Worm (Caenorhabditis elegans): ENCODE data around the gene F52C9.5.

F52C9.5 gene

DNA sequence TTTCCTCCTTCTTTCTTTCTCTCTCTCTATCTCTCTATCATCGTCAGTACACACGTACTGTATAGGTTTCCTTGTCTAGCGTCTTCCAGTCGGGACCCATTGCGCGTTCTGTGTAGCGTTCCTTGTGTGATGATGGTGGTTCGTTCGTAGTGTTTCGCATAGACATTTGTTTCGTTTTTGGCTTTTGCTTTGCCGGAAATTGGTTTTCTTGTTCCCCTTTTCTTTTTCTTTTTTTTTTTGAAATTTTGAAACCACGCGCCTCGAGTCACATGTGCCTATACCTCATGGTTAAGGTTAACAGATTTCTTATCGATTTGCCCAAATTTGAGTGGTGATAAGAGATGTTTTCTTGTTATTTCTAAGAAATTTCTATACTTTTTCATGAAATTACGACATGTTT, 16.6 kb downstream of the F52C9.5 start:
- TF ChIP-seq madf-2 (tag; optimal IDR thresholded peaks at IDR 0.05) (no peak), pax-1 (tag; optimal IDR thresholded peaks at IDR 0.05) (no peak), pag-3 (tag; optimal IDR thresholded peaks at IDR 0.05; ENCODE audit: borderline replicate concordance) (no peak), fax-1 (tag; optimal IDR thresholded peaks at IDR 0.05) (no peak), zip-5 (tag; optimal IDR thresholded peaks at IDR 0.05) (no peak), ceh-30 (tag; optimal IDR thresholded peaks at IDR 0.05) (no peak), hlh-13 (GFP tag; optimal IDR thresholded peaks at IDR 0.05) (no peak), sox-2 (GFP tag; IDR thresholded peaks at IDR 0.05) (no peak), ceh-19 (GFP tag; optimal IDR thresholded peaks at IDR 0.05) (no peak), che-1 (tag; optimal IDR thresholded peaks at IDR 0.05) (no peak), ceh-34 (tag; optimal IDR thresholded peaks at IDR 0.05) (no peak), mec-3 (tag; optimal IDR thresholded peaks at IDR 0.05; ENCODE audit: borderline replicate concordance) (no peak), ceh-24 (tag; optimal IDR thresholded peaks at IDR 0.05) (no peak), fkh-6 (tag; optimal IDR thresholded peaks at IDR 0.05) (no peak), C38D4.7 (GFP tag; optimal IDR thresholded peaks at IDR 0.05) (no peak)

DNA sequence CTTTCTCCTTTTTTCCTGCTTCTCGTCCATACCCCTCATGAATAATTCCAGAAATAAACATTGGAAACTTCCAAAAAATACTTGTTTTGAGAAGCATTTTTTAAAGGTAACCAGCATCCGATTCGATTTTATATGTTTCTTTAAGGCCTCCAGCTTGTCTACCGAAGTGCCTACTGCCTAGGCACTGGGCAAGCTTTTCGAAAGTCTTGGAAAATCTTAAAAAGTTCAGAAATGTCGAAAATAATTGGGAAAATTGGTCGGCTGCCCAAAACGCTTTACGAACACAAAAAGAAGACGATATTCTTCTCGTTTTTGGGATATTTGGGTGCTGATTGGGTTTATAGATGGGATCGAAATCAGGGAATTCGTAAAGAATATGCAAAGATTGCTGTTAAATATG, 19.6 kb downstream of the F52C9.5 start, which contains the start of gene F52C9.3:
Gene F52C9.3, plus strand, starts transcription at position 225 of the 400 bp plus-strand sequence.
- TF ChIP-seq lin-11 (tag; optimal IDR thresholded peaks at IDR 0.05) (no peak), dmd-4 (tag; optimal IDR thresholded peaks at IDR 0.05; ENCODE audit: borderline replicate concordance) (no peak), ama-1 (optimal IDR thresholded peaks at IDR 0.05) (no peak), ahr-1 (tag; optimal IDR thresholded peaks at IDR 0.05) (no peak), ceh-24 (tag; optimal IDR thresholded peaks at IDR 0.05) (no peak), pha-4 (tag; optimal IDR thresholded peaks at IDR 0.05) (no peak), unc-55 (GFP tag; optimal IDR thresholded peaks at IDR 0.05) (no peak), F13H6.1 (tag; optimal IDR thresholded peaks at IDR 0.05) (no peak), unc-3 (GFP tag; conservative IDR thresholded peaks at IDR 0.05) (no peak), unc-3 (tag; optimal IDR thresholded peaks at IDR 0.05) (no peak), hlh-13 (GFP tag; optimal IDR thresholded peaks at IDR 0.05) (no peak), syd-9 (tag; optimal IDR thresholded peaks at IDR 0.05) (no peak), hlh-8 (tag; optimal IDR thresholded peaks at IDR 0.05) (no peak), ceh-31 (tag; optimal IDR thresholded peaks at IDR 0.05) (no peak), pros-1 (tag; optimal IDR thresholded peaks at IDR 0.05) (no peak), elt-2 (tag; optimal IDR thresholded peaks at IDR 0.05) (no peak), ceh-9 (tag; optimal IDR thresholded peaks at IDR 0.05) (no peak), pag-3 (tag; optimal IDR thresholded peaks at IDR 0.05; ENCODE audit: borderline replicate concordance) (no peak), rnt-1 (tag; optimal IDR thresholded peaks at IDR 0.05) (no peak), npax-4 (tag; optimal IDR thresholded peaks at IDR 0.05) (no peak), ceh-6 (GFP tag; optimal IDR thresholded peaks at IDR 0.05) (no peak)

DNA sequence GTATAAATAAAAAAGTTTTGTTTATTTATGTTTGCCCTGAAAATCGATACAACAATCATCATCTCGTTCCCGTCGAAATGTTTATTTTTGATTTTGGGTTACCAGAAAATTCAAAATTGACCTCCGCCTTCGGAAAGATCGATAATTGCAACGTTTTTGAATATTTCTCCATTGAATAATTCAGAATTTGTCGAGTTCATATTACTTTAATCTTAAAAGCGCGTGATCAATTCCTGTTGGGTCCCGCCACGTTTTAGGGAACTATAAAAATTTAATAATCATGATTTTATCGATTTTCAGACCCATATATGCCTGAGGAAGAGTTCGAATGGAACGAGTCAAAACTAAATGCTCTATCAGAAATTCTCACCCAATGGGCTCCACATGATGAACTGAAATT, 24.3 kb downstream of the F52C9.5 start, which contains the start of gene sorf-2:
Gene sorf-2, plus strand, starts transcription at position 301 of the 400 bp plus-strand sequence.
- no peak for TF ChIP-seq T23F11.4 (GFP tag; optimal IDR thresholded peaks at IDR 0.05)
- no peak for TF ChIP-seq ceh-19 (GFP tag; optimal IDR thresholded peaks at IDR 0.05)
- TF ChIP-seq unc-55 (GFP tag; optimal IDR thresholded peaks at IDR 0.05) = no peak
- TF ChIP-seq lin-11 (tag; optimal IDR thresholded peaks at IDR 0.05) = no peak
- no peak for TF ChIP-seq C38D4.7 (GFP tag; optimal IDR thresholded peaks at IDR 0.05)
- TF ChIP-seq C08G9.2 (tag; optimal IDR thresholded peaks at IDR 0.05) = no peak
- no peak for TF ChIP-seq ref-2 (tag; optimal IDR thresholded peaks at IDR 0.05)
- no peak for TF ChIP-seq pqm-1 (tag; optimal IDR thresholded peaks at IDR 0.05)

DNA sequence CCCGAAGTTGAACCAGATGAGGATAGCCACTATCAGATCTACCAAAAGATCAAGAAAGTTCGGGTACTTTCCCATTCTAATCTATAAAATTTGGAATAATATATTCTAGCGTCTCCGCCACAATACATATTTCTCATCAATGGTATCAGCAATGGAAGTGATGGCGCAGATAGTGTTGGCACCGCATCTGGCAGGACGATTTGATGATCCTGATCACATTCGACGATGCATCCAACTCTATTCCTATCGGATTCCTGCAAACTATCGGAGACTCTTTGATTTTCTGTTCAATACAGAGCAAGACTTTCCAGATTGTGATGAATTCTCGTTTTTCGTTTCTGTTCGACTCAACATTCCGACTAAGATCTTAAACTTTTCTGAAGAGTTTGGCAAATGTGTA, 27.4 kb downstream of the F52C9.5 start:
- TF ChIP-seq ceh-45 (GFP tag; IDR thresholded peaks at IDR 0.05) (no peak), pax-1 (tag; optimal IDR thresholded peaks at IDR 0.05) (no peak), madf-2 (tag; optimal IDR thresholded peaks at IDR 0.05) (no peak), K02D7.2 (tag; optimal IDR thresholded peaks at IDR 0.05) (no peak), pat-9 (tag; optimal IDR thresholded peaks at IDR 0.05) (no peak)
